Worm (Caenorhabditis elegans) whole organism, L1 larva: Measurements from ENCODE around the gene srp-8.
A peak's percentile ranks its signal among the peaks of the same experiment; 100 is the strongest.

Experiments
- C16A3.4 ChIP-seq: fragments of 150-350 bp; optimal IDR thresholded peaks from 2 replicates; lab custom pipeline; 2014; ENCODE audit warnings: missing biosample characterization, missing genetic modification characterization
- alr-1 ChIP-seq: fragments of 200-800 bp; sonication (Bioruptor generic); optimal IDR thresholded peaks from 2 replicates; lab custom pipeline; 2018; ENCODE audit warnings: borderline replicate concordance, mild to moderate bottlenecking, missing genetic modification characterization, missing compliant biosample characterization
- blmp-1 ChIP-seq: fragments of 150-350 bp; optimal IDR thresholded peaks from 2 replicates; lab custom pipeline; 2014; ENCODE audit warnings: missing biosample characterization, missing genetic modification characterization
- egl-27 ChIP-seq, 2 experiments: fragments of 150-350 bp in 1 of 2; sonication (generic microtip); optimal IDR thresholded peaks; 3 replicates each; lab custom pipeline; 2017 to 2018; ENCODE audit warnings: missing biosample characterization in 2 of 2, missing genetic modification characterization in 2 of 2, missing genetic modification reagents in 2 of 2
- grh-1 ChIP-seq: fragments of 200-800 bp; sonication (Bioruptor generic); IDR thresholded peaks from 2 replicates; pipeline ENCODE4 v1.3.6; 2022; ENCODE audit warnings: missing genetic modification reagents, missing genetic modification characterization, missing compliant biosample characterization
- lsy-2 ChIP-seq, 2 experiments: fragments of 150-350 bp; optimal IDR thresholded peaks; 2 replicates each; lab custom pipeline; 2014; ENCODE audit warnings: missing biosample characterization in 2 of 2, missing genetic modification characterization in 2 of 2
- mef-2 ChIP-seq: fragments of 150-350 bp; optimal IDR thresholded peaks from 2 replicates; lab custom pipeline; 2014; ENCODE audit warnings: missing biosample characterization, missing genetic modification characterization
- nhr-12 ChIP-seq: sonication (generic microtip); optimal IDR thresholded peaks from 2 replicates; lab custom pipeline; 2017; ENCODE audit warnings: missing biosample characterization, missing genetic modification characterization
- nhr-28 ChIP-seq: fragments of 150-350 bp; optimal IDR thresholded peaks from 2 replicates; lab custom pipeline; 2014; ENCODE audit warnings: missing biosample characterization, missing genetic modification characterization
- pag-3 ChIP-seq: sonication (generic microtip); optimal IDR thresholded peaks from 2 replicates; lab custom pipeline; 2017; ENCODE audit warnings: missing genetic modification characterization, mild to moderate bottlenecking, missing compliant biosample characterization, antibody characterized with exemption, borderline replicate concordance; ENCODE audit not compliant: insufficient read depth
- sptf-1 ChIP-seq: fragments of 150-350 bp; optimal IDR thresholded peaks from 2 replicates; lab custom pipeline; 2014; ENCODE audit warnings: missing biosample characterization, missing genetic modification characterization
- unc-86 ChIP-seq: sonication (generic microtip); optimal IDR thresholded peaks from 2 replicates; lab custom pipeline; 2016; ENCODE audit warnings: missing genetic modification characterization, missing compliant biosample characterization
- xbp-1 ChIP-seq: sonication (generic microtip); optimal IDR thresholded peaks from 2 replicates; lab custom pipeline; 2016; ENCODE audit warnings: missing genetic modification characterization, missing compliant biosample characterization
- zag-1 ChIP-seq: fragments of 150-350 bp; optimal IDR thresholded peaks from 2 replicates; lab custom pipeline; 2014; ENCODE audit warnings: missing biosample characterization, missing genetic modification characterization

ce11 chrV:8195889-8196418 is 12.5 kb downstream of the srp-8 start, which contains the start of gene F20D6.10:
- TF ChIP-seq sptf-1 (no peak), xbp-1 (no peak), egl-27 (tag; optimal IDR thresholded peaks at IDR 0.05; lab: Kevin White, UChicago) (no peak), nhr-12 (no peak), zag-1 (tag; lab: Kevin White, UChicago) (no peak), C16A3.4 (no peak), lsy-2 (tag; optimal IDR thresholded peaks at IDR 0.05; lab: Kevin White, UChicago) (peak; percentile 30 to 44), nhr-28 (tag; lab: Kevin White, UChicago) (no peak), grh-1 (no peak), alr-1 (tag; lab: Kevin White, UChicago) (no peak), unc-86 (no peak), blmp-1 (tag; lab: Kevin White, UChicago) (no peak), pag-3 (no peak), mef-2 (tag; lab: Kevin White, UChicago) (no peak)
